Worm (Caenorhabditis elegans): Measurements from ENCODE around the gene acs-22.

acs-22 gene

DNA sequence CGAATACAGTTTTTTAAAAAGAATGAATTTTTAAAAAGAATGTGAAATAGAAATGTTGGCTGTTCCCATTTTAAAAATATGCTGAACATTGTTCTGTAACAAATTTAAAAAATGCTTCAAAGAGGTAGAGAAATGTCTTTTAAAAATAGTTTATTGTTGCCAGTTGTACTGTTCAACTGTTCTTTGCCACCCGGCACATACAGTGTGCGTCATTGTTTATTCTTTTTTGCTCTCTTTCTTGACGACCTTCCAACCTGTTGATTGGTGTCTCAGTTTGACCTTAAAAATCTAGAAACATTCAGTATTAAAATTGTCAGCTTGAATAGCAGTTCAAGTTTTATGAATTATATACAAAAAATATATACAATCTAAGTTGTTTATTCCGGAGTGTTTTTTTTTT lies 668 bp downstream of the acs-22 start:
- TF ChIP-seq pha-4 (tag; optimal IDR thresholded peaks at IDR 0.05) = peak; percentile 54
- no peak for TF ChIP-seq ama-1 (optimal IDR thresholded peaks at IDR 0.05)

DNA sequence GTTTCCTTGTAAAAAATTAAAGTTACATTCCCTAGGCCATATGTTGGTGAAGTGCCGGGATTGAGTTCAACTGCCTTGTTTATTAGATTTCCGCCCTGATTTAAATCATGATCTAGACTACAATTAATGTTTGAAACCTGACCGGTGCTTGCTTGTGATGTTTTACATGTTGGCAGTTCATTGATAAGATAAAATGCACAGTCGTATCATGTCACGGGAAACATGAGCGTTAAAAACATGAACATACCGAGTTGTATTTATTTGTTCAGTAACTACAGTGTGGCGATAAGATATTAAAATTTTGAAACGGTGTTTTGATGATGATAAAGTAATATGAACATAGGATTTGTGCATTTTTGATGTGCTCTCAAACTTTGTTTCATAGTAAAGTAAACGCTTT lies 1.4 kb downstream of the acs-22 start:
- TF ChIP-seq elt-2 (tag; optimal IDR thresholded peaks at IDR 0.05) (peak; percentile 96), pha-4 (tag; optimal IDR thresholded peaks at IDR 0.05) (peak; percentile 74), pqm-1 (tag; optimal IDR thresholded peaks at IDR 0.05) (peak; percentile 96), unc-39 (tag; optimal IDR thresholded peaks at IDR 0.05) (no peak), skn-1 (tag; optimal IDR thresholded peaks at IDR 0.05) (peak; percentile 2), eor-1 (tag; optimal IDR thresholded peaks at IDR 0.05) (no peak), jun-1 (tag; optimal IDR thresholded peaks at IDR 0.05) (peak; percentile 67)

- TF ChIP-seq nhr-11 (tag; optimal IDR thresholded peaks at IDR 0.05) (no peak), fkh-10 (GFP tag; optimal IDR thresholded peaks at IDR 0.05) (no peak), nhr-43 (tag; optimal IDR thresholded peaks at IDR 0.05; ENCODE audit: poor library complexity, severe bottlenecking) (no peak), nhr-23 (tag; optimal IDR thresholded peaks at IDR 0.05) (no peak), unc-62 (GFP tag; optimal IDR thresholded peaks at IDR 0.05) (no peak), nhr-25 (tag; optimal IDR thresholded peaks at IDR 0.05) (no peak), ZK546.5 (tag; optimal IDR thresholded peaks at IDR 0.05) (no peak), tbx-2 (tag; optimal IDR thresholded peaks at IDR 0.05) (no peak), lin-15B (tag; optimal IDR thresholded peaks at IDR 0.05) (no peak)
These were observed 2.5 kb downstream of the acs-22 start for ce11 chrX:8933508-8933907.

DNA sequence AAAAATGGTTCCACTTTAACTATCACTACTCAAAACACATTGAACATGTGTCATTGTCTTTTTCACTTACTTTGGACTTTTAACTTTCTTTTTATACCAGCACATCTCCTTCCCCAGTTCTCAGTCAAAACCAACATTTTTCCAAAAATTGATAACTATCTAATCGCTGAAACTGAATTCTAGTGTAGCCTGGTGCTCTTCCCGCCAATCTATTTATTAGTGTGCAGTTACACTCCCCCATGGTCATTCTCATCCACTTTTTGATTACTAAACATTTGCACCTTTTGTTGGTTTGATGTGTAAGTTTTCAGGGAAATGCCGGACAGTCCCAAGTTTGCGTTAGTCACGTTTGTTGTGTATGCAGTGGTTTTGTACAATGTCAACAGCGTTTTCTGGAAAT lies 3.3 kb downstream of the acs-22 start:
- no peak for TF ChIP-seq ceh-16 (tag; optimal IDR thresholded peaks at IDR 0.05)
- TF ChIP-seq unc-62 (GFP tag; optimal IDR thresholded peaks at IDR 0.05) = no peak
- TF ChIP-seq pqm-1 (tag; optimal IDR thresholded peaks at IDR 0.05) = peak; percentile 69
- no peak for TF ChIP-seq aly-2 (tag; optimal IDR thresholded peaks at IDR 0.05)
- TF ChIP-seq tbx-2 (tag; optimal IDR thresholded peaks at IDR 0.05) = no peak
- TF ChIP-seq elt-3 (tag; optimal IDR thresholded peaks at IDR 0.05) = no peak
- peak; percentile 65 for TF ChIP-seq elt-2 (tag; optimal IDR thresholded peaks at IDR 0.05)

ce11 chrX:8934988-8935387 lies 4.0 kb downstream of the acs-22 start:
- TF ChIP-seq sea-2 (GFP tag; optimal IDR thresholded peaks at IDR 0.05) (no peak), nhr-25 (tag; optimal IDR thresholded peaks at IDR 0.05) (peak; percentile 15), nhr-11 (tag; optimal IDR thresholded peaks at IDR 0.05) (no peak), zag-1 (tag; optimal IDR thresholded peaks at IDR 0.05) (no peak), nhr-12 (tag; optimal IDR thresholded peaks at IDR 0.05) (no peak), R02D3.7 (tag; optimal IDR thresholded peaks at IDR 0.05) (no peak), elt-2 (tag; optimal IDR thresholded peaks at IDR 0.05) (no peak), ceh-28 (tag; optimal IDR thresholded peaks at IDR 0.05) (peak; percentile 1)

DNA sequence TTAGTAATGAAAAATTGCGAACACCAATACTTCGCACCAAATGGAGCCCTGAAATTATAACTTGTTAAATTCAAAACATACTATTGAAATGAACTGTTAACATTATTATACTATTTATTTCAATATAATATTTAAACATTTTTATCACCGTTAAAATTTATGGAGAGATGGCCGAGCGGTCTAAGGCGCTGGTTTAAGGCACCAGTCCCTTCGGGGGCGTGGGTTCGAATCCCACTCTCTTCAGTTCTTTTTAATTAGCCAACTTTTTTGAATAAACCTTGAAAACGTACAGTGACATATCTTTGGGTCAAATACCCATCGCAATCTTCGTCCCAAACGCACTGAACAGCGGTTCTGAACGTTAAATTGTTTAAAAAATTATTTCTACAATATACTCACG lies 8.4 kb downstream of the acs-22 start:
- no peak for TF ChIP-seq nfya-1 (tag; optimal IDR thresholded peaks at IDR 0.05; ENCODE audit: insufficient read depth)
- TF ChIP-seq elt-2 (tag; optimal IDR thresholded peaks at IDR 0.05) = peak; percentile 1
- no peak for TF ChIP-seq nhr-237 (tag; optimal IDR thresholded peaks at IDR 0.05)
- no peak for TF ChIP-seq egl-5 (tag; optimal IDR thresholded peaks at IDR 0.05)

DNA sequence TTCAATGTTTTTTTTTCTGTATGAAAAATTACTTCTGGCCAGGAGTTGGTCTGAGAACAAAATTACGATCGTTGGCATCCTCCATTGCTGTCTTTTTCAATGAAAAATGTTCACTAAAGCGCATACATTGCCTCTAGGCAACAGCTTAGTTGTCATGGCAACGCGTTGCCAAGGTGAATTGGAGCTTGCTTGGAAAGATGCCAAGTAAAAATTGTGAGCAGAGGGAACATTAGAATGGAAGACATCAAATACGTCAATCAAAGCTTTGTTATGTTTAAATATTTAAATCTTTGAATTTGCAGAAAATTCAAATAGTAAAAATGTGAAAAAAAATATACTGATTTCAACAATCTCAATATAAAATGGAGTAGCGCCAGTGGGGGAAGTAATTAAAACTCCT lies 9.1 kb downstream of the acs-22 start, which contains the start of gene dylt-2:
Gene dylt-2, minus strand, starts transcription at position 101 of the 400 bp plus-strand sequence.
- TF ChIP-seq ZK546.5 (tag; optimal IDR thresholded peaks at IDR 0.05) (no peak), ceh-16 (tag; optimal IDR thresholded peaks at IDR 0.05) (no peak)

- TF ChIP-seq pha-4 (tag; optimal IDR thresholded peaks at IDR 0.05) (peak; percentile 33), nhr-25 (tag; optimal IDR thresholded peaks at IDR 0.05) (no peak)
These were observed 13.1 kb downstream of the acs-22 start for ce11 chrX:8944078-8944477.
